Worm (Caenorhabditis elegans): Measurements from ENCODE around the gene fbxb-104.

DNA sequence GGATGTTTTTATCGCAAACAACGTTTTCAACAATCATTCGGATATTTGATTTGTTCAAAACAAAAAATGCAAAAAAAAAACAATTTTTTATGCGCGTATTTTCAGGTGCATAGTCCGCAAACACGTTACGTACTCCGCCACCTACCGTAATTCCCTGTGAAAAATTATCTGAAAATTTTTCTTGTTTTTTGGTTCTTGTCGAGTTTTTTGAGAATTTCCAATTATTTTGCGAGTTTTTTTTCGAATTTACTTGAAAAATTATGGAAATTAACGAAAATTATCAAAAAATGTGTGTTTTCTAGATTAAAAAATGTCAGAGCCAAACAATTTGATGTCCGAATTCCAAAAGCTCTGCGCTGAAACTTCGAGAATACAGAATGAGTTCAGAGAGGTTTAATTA lies 24.6 kb downstream of the fbxb-104 start, which contains the start of gene C16C8.12:
- TF ChIP-seq snpc-4 (tag; optimal IDR thresholded peaks at IDR 0.05) (no peak), elt-3 (tag; optimal IDR thresholded peaks at IDR 0.05) (no peak), nhr-28 (tag; optimal IDR thresholded peaks at IDR 0.05) (no peak), ztf-11 (tag; optimal IDR thresholded peaks at IDR 0.05) (no peak), blmp-1 (tag; optimal IDR thresholded peaks at IDR 0.05) (no peak), mab-5 (tag; optimal IDR thresholded peaks at IDR 0.05) (no peak), unc-39 (tag; optimal IDR thresholded peaks at IDR 0.05) (no peak), sem-2 (GFP tag; optimal IDR thresholded peaks at IDR 0.05) (no peak), nhr-76 (tag; optimal IDR thresholded peaks at IDR 0.05) (no peak), ham-2 (GFP tag; optimal IDR thresholded peaks at IDR 0.05) (no peak), lin-32 (GFP tag; optimal IDR thresholded peaks at IDR 0.05) (no peak), lsy-2 (tag; optimal IDR thresholded peaks at IDR 0.05) (no peak)

All from whole organism, mixed stage, embryonic.